Worm (Caenorhabditis elegans): ENCODE data around the gene sri-4.

The sri-4 gene

DNA sequence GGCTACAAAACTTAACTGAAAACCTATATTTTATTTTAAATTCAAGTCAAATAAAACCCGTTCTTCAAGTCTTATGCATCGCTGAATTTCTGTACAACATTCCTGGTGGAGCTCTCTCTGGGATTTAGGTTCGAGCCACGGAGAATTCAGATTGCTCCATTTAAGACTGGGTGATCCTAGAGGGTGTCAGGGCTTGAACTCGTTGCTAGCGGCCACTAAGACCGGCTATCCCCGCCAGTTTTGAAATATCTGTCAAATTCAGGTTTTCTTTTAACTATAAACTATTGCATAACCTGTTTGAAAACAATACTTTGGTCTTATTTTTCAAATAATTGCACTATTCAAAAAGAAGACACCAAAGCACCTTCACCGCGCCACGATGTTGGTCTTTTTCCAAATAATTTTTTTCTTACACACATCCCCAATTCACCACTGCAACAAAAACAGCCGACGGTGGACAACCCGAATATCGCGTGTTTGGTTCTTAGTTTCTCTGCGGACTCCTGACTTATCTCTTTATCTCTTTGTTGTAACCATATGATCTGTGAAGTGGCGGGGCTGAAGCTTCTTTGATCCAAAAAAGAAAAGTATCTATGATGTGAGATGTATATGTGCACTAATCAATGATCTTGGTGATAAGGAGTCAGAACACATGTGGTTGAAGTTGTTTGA lies 19.2 kb upstream of the sri-4 start (continued):
- no peak for TF ChIP-seq F44E2.7 (GFP tag; IDR thresholded peaks at IDR 0.05)
- TF ChIP-seq nhr-10 (tag; optimal IDR thresholded peaks at IDR 0.05): peak; percentile 89
- TF ChIP-seq ctbp-1 (GFP tag; IDR thresholded peaks at IDR 0.05): 0 out of 2 replicates have a peak, but pooled peaks have one; percentile 5
- TF ChIP-seq Y105C5A.15 (GFP tag; IDR thresholded peaks at IDR 0.05): 0 out of 2 replicates have a peak, but pooled peaks have one; percentile 28
- no peak for TF ChIP-seq F37D6.2 (tag; optimal IDR thresholded peaks at IDR 0.05)
- peak; percentile 23 for TF ChIP-seq T20F7.1 (GFP tag; optimal IDR thresholded peaks at IDR 0.05)
- peak; percentile 94 for TF ChIP-seq hlh-11 (tag; optimal IDR thresholded peaks at IDR 0.05)
- peak; percentile 26 to 81 for TF ChIP-seq mdl-1 (tag; optimal IDR thresholded peaks at IDR 0.05)
- no peak for TF ChIP-seq nhr-41 (GFP tag; IDR thresholded peaks at IDR 0.05)
- TF ChIP-seq unc-130 (GFP tag; optimal IDR thresholded peaks at IDR 0.05): no peak
- TF ChIP-seq arid-1 (GFP tag; conservative IDR thresholded peaks at IDR 0.05): no peak
- 0 out of 2 replicates have a peak, but pooled peaks have one; percentile 23 for TF ChIP-seq zfp-3 (GFP tag; conservative IDR thresholded peaks at IDR 0.05)
- TF ChIP-seq zip-2 (tag; optimal IDR thresholded peaks at IDR 0.05): peak; percentile 15
- TF ChIP-seq nhr-28 (tag; optimal IDR thresholded peaks at IDR 0.05): peak; percentile 68
- TF ChIP-seq nhr-11 (tag; optimal IDR thresholded peaks at IDR 0.05): peak; percentile 69
- TF ChIP-seq ceh-28 (tag; optimal IDR thresholded peaks at IDR 0.05): no peak
- peak; percentile 18 for TF ChIP-seq nhr-102 (tag; optimal IDR thresholded peaks at IDR 0.05)
- TF ChIP-seq unc-39 (tag; optimal IDR thresholded peaks at IDR 0.05): no peak
- TF ChIP-seq Y48G9A.11 (GFP tag; IDR thresholded peaks at IDR 0.05): 0 out of 2 replicates have a peak, but pooled peaks have one; percentile 10
- TF ChIP-seq Y5F2A.4 (GFP tag; optimal IDR thresholded peaks at IDR 0.05): no peak
- TF ChIP-seq dmd-9 (GFP tag; IDR thresholded peaks at IDR 0.05): 0 out of 2 replicates have a peak, but pooled peaks have one; percentile 16
- TF ChIP-seq hlh-30 (tag; optimal IDR thresholded peaks at IDR 0.05; ENCODE audit: insufficient read depth): peak; percentile 91
- no peak for TF ChIP-seq aly-2 (tag; optimal IDR thresholded peaks at IDR 0.05)
- no peak for TF ChIP-seq mdt-29 (GFP tag; IDR thresholded peaks at IDR 0.05)
- TF ChIP-seq mxl-2 (GFP tag; conservative IDR thresholded peaks at IDR 0.05): no peak
- TF ChIP-seq T26A8.4 (GFP tag; IDR thresholded peaks at IDR 0.05): peak; percentile 39; the same call in 1 of the 2 replicates
- peak; percentile 47 for TF ChIP-seq nhr-111 (GFP tag; optimal IDR thresholded peaks at IDR 0.05)
- TF ChIP-seq hif-1 (tag; optimal IDR thresholded peaks at IDR 0.05): no peak
- TF ChIP-seq nhr-25 (tag; optimal IDR thresholded peaks at IDR 0.05; ENCODE audit: borderline replicate concordance, insufficient read depth): no peak
- no peak for TF ChIP-seq egl-27 (tag; optimal IDR thresholded peaks at IDR 0.05)
- no peak for TF ChIP-seq nhr-76 (tag; optimal IDR thresholded peaks at IDR 0.05)
- TF ChIP-seq mxl-3 (GFP tag; optimal IDR thresholded peaks at IDR 0.05): peak; percentile 59
- no peak for TF ChIP-seq nhr-42 (GFP tag; IDR thresholded peaks at IDR 0.05)
- TF ChIP-seq vab-7 (GFP tag; IDR thresholded peaks at IDR 0.05): no peak
- TF ChIP-seq duxl-1 (tag; optimal IDR thresholded peaks at IDR 0.05; ENCODE audit: poor library complexity): no peak
- no peak for TF ChIP-seq tag-97 (GFP tag; IDR thresholded peaks at IDR 0.05)
- peak; percentile 64 for TF ChIP-seq nhr-77 (tag; optimal IDR thresholded peaks at IDR 0.05)

DNA sequence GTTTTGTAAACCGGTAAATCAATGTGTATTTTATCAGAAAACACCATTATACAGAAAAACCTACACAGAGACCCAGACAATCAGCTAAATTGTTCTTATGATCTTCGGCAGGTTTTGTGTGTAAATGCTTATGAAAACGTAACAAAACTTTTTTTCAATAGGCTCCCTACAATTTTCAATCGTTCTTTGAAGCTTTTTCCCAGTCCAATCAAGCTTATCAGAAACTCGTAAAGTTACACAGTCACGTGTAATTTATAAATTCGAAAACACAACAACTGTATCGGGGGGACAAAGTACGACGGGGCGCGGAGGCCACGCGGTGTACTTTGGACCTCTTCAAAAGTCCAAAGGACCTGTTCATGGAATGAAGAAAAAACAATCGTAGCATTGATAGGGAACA lies 17.9 kb upstream of the sri-4 start:
- TF ChIP-seq php-3 (GFP tag; IDR thresholded peaks at IDR 0.05) (peak; percentile 93), gei-8 (GFP tag; optimal IDR thresholded peaks at IDR 0.05) (peak; percentile 2), lin-38 (GFP tag; IDR thresholded peaks at IDR 0.05) (peak; percentile 34; the same call in 1 of the 2 replicates), Y105C5A.15 (GFP tag; IDR thresholded peaks at IDR 0.05) (0 out of 2 replicates have a peak, but pooled peaks have one; percentile 49), cey-2 (tag; optimal IDR thresholded peaks at IDR 0.05; ENCODE audit: borderline replicate concordance, insufficient read depth) (peak; percentile 38), daf-8 (GFP tag; IDR thresholded peaks at IDR 0.05) (no peak), dpl-1 (GFP tag; optimal IDR thresholded peaks at IDR 0.05) (no peak), dmd-6 (GFP tag; IDR thresholded peaks at IDR 0.05) (peak; percentile 66), skn-1 (tag; optimal IDR thresholded peaks at IDR 0.05) (no peak), lim-7 (GFP tag; IDR thresholded peaks at IDR 0.05) (0 out of 2 replicates have a peak, but pooled peaks have one; percentile 29), hlh-30 (tag; optimal IDR thresholded peaks at IDR 0.05; ENCODE audit: insufficient read depth) (peak; percentile 89), unc-62 (GFP tag; optimal IDR thresholded peaks at IDR 0.05 in 1 of 2) (peak in 1 of 2 experiments; percentile 60), unc-62 (tag; optimal IDR thresholded peaks at IDR 0.05) (no peak), mes-2 (tag; optimal IDR thresholded peaks at IDR 0.05; ENCODE audit: poor library complexity, severe bottlenecking) (peak; percentile 39), mdl-1 (tag; optimal IDR thresholded peaks at IDR 0.05) (peak in 1 of 2 experiments; percentile 74), aha-1 (tag) (peak; percentile 47)

Data from whole organism, L4 larva.